Worm (Caenorhabditis elegans) whole organism, L4 larva: ENCODE results near the gene ZC21.10.

ENCODE experiments used
- ama-1 ChIP-seq: fragments of 150-350 bp; optimal IDR thresholded peaks from 2 replicates; lab custom pipeline; 2014; ENCODE audit warnings: inconsistent platforms, mixed read lengths
- hlh-11 ChIP-seq: fragments of 200-800 bp; sonication (Bioruptor generic); optimal IDR thresholded peaks from 2 replicates; lab custom pipeline; 2018; ENCODE audit warnings: mild to moderate bottlenecking, missing genetic modification characterization, missing compliant biosample characterization
- pha-4 ChIP-seq, 2 experiments: fragments of 150-350 bp in 1 of 2; fragments of 200-800 bp in 1 of 2; sonication (Bioruptor generic) in 1 of 2; IDR thresholded peaks in 1 of 2; optimal IDR thresholded peaks in 1 of 2; 2 replicates each; pipeline versions ENCODE4 v1.3.6 to Lab custom; 2014 to 2022; ENCODE audit warnings: missing genetic modification characterization in 2 of 2, missing genetic modification reagents in 2 of 2, missing biosample characterization in 1 of 2, missing compliant biosample characterization in 1 of 2

ce11 chrIII:8506348-8506747 lies 23.5 kb upstream of the ZC21.10 start:
- TF ChIP-seq ama-1 (no peak), hlh-11 (tag; lab: Kevin White, UChicago) (peak; percentile 15), pha-4 (GFP tag; IDR thresholded peaks at IDR 0.05; lab: Robert Waterston, UW) (no peak), pha-4 (tag; optimal IDR thresholded peaks at IDR 0.05; lab: Kevin White, UChicago) (no peak)
